Worm (Caenorhabditis elegans): ENCODE measurements around the gene dnj-10.
A peak's percentile ranks its signal among the peaks of the same experiment; 100 is the strongest.

The dnj-10 gene

DNA sequence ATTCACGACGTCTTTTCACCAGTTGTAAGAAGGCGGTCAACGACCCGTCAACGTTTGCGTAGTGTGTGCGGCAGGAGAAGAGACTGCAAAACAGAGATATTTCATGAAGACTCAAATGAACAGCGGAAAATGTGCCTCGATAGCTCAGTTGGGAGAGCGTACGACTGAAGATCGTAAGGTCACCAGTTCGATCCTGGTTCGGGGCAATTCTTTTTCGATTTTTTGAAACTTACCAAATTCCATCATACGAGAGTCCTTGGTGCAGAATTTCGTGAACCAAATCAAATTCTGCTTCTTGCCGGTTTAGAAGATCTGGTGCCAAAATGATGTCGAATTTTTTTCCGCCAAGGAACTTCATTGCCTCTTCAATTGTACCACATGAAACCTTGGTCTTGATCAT is 22.0 kb downstream of the dnj-10 start (continued):
- TF ChIP-seq D1046.2 (GFP tag; IDR thresholded peaks at IDR 0.05) (no peak), rbr-2 (tag; optimal IDR thresholded peaks at IDR 0.05) (peak; percentile 47), ceh-82 (tag; optimal IDR thresholded peaks at IDR 0.05) (no peak)

- TF ChIP-seq nhr-102 (tag; optimal IDR thresholded peaks at IDR 0.05) (no peak), ces-1 (GFP tag; optimal IDR thresholded peaks at IDR 0.05) (no peak), pqm-1 (tag; optimal IDR thresholded peaks at IDR 0.05) (no peak), ceh-32 (tag; optimal IDR thresholded peaks at IDR 0.05; ENCODE audit: poor library complexity) (no peak), dve-1 (tag; optimal IDR thresholded peaks at IDR 0.05; ENCODE audit: insufficient read depth) (no peak), F26F4.8 (GFP tag; conservative IDR thresholded peaks at IDR 0.05) (0 out of 2 replicates have a peak, but pooled peaks have one; percentile 36), unc-39 (tag; optimal IDR thresholded peaks at IDR 0.05) (no peak), cey-2 (tag; optimal IDR thresholded peaks at IDR 0.05; ENCODE audit: borderline replicate concordance, insufficient read depth) (no peak), hmg-1.1 (GFP tag; IDR thresholded peaks at IDR 0.05) (no peak), hlh-30 (tag; optimal IDR thresholded peaks at IDR 0.05; ENCODE audit: insufficient read depth) (no peak), nhr-42 (GFP tag; IDR thresholded peaks at IDR 0.05) (no peak), zip-2 (tag; optimal IDR thresholded peaks at IDR 0.05) (no peak), T26A8.4 (GFP tag; IDR thresholded peaks at IDR 0.05) (peak; percentile 35; the same call in 1 of the 2 replicates), ceh-28 (tag; optimal IDR thresholded peaks at IDR 0.05) (no peak), lin-15B (tag; optimal IDR thresholded peaks at IDR 0.05) (no peak), snpc-4 (tag; optimal IDR thresholded peaks at IDR 0.05) (no peak), jun-1 (tag; optimal IDR thresholded peaks at IDR 0.05) (no peak), mdt-29 (GFP tag; IDR thresholded peaks at IDR 0.05) (peak; percentile 21; the same call in 1 of the 2 replicates), dmd-9 (GFP tag; IDR thresholded peaks at IDR 0.05) (no peak), fkh-10 (GFP tag; optimal IDR thresholded peaks at IDR 0.05) (no peak), ama-1 (optimal IDR thresholded peaks at IDR 0.05) (peak; percentile 77), pha-4 (GFP tag; IDR thresholded peaks at IDR 0.05) (no peak; the same call in 1 of the 2 replicates), pha-4 (tag; optimal IDR thresholded peaks at IDR 0.05) (no peak), mep-1 (tag; optimal IDR thresholded peaks at IDR 0.05) (no peak), skn-1 (tag; optimal IDR thresholded peaks at IDR 0.05) (no peak), lin-38 (GFP tag; IDR thresholded peaks at IDR 0.05) (peak; percentile 44), nhr-41 (GFP tag; IDR thresholded peaks at IDR 0.05) (no peak), spr-3 (GFP tag; optimal IDR thresholded peaks at IDR 0.05) (no peak), nhr-111 (GFP tag; optimal IDR thresholded peaks at IDR 0.05) (no peak), lin-1 (GFP tag; IDR thresholded peaks at IDR 0.05) (no peak), ZK546.5 (tag; optimal IDR thresholded peaks at IDR 0.05) (no peak), daf-12 (tag; optimal IDR thresholded peaks at IDR 0.05) (no peak), rbr-2 (tag; optimal IDR thresholded peaks at IDR 0.05) (no peak), aha-1 (tag) (no peak), F44E2.7 (GFP tag; IDR thresholded peaks at IDR 0.05) (no peak), ctbp-1 (GFP tag; IDR thresholded peaks at IDR 0.05) (no peak), daf-8 (GFP tag; IDR thresholded peaks at IDR 0.05) (no peak), dmd-8 (GFP tag; IDR thresholded peaks at IDR 0.05) (0 out of 2 replicates have a peak, but pooled peaks have one; percentile 18), php-3 (GFP tag; IDR thresholded peaks at IDR 0.05) (0 out of 2 replicates have a peak, but pooled peaks have one; percentile 8), lir-3 (tag; optimal IDR thresholded peaks at IDR 0.05) (no peak), zip-11 (GFP tag; IDR thresholded peaks at IDR 0.05) (no peak), dpl-1 (GFP tag; optimal IDR thresholded peaks at IDR 0.05) (no peak), tra-1 (GFP tag; IDR thresholded peaks at IDR 0.05) (0 out of 2 replicates have a peak, but pooled peaks have one; percentile 31), tag-97 (GFP tag; IDR thresholded peaks at IDR 0.05) (no peak), Y48G9A.11 (GFP tag; IDR thresholded peaks at IDR 0.05) (peak; percentile 41; the same call in 1 of the 2 replicates), lin-29 (GFP tag; IDR thresholded peaks at IDR 0.05) (no peak), Y105C5A.15 (GFP tag; IDR thresholded peaks at IDR 0.05) (no peak), nhr-28 (tag; optimal IDR thresholded peaks at IDR 0.05) (no peak), lim-7 (GFP tag; IDR thresholded peaks at IDR 0.05) (peak; percentile 76)
Measured at ce11 chrIII:8653457-8653856, 22.5 kb downstream of the dnj-10 start.

Data from whole organism, L4 larva.